Fruit fly (Drosophila melanogaster): ENCODE data around the gene CG34180.
A peak's percentile ranks its signal among the peaks of the same experiment; 100 is the strongest.

DNA sequence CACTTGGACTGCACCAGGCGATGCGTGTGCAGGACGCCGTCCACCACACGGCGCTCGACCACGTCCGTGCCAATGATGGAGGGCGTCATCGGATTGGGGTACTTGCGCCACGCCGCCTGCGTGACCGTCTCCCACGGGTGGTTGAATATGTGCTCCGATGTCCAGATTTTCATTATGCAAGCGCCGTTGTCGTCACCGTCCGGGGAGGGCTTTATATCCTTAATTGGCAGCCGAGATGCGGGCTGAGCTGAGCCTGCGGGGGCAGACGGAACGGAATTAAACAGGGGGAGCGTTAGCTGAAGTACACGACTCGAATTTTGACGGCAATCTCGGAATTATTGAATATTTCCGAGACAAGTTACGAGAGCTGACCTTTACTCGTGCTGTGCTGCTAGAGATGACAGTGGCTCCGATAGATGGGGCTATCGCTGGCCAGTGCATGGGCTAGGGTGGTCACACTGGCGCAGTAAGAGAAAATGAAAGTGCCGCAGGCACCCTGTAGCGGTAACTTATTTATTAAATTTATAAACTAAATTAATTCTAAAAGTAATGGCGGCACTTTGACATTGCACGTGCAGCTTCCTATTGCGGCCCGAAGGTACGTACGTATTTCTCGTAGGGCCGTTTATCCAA is 12.7 kb upstream of the CG34180 start, which contains the start of gene IPIP:
- TF ChIP-seq Lpt (GFP tag; optimal IDR thresholded peaks at IDR 0.05) (no peak), vri (GFP tag; optimal IDR thresholded peaks at IDR 0.05) (peak; percentile 64), cyc (GFP tag; optimal IDR thresholded peaks at IDR 0.05) (peak; percentile 25), OdsH (GFP tag; optimal IDR thresholded peaks at IDR 0.05) (no peak), Hr39 (GFP tag; optimal IDR thresholded peaks at IDR 0.05) (peak; percentile 30), Gug (GFP tag; IDR thresholded peaks at IDR 0.05) (no peak), CG6792 (GFP tag; optimal IDR thresholded peaks at IDR 0.05) (peak; percentile 11)
